Fruit fly (Drosophila melanogaster) whole organism, embryonic: ENCODE measurements around the gene NdufA3.

Experiments used
- ATbp ChIP-seq: fragments of 200-800 bp; sonication (Bioruptor generic); optimal IDR thresholded peaks from 2 replicates; lab custom pipeline; 2017; ENCODE audit warnings: missing biosample characterization, mild to moderate bottlenecking, missing genetic modification characterization, missing genetic modification reagents
- Atf3 ChIP-seq: fragments of 200-800 bp; sonication (Bioruptor generic); optimal IDR thresholded peaks from 3 replicates; lab custom pipeline; 2016; ENCODE audit warnings: missing biosample characterization, missing genetic modification characterization
- CG10147 ChIP-seq: fragments of 200-800 bp; sonication (Bioruptor generic); optimal IDR thresholded peaks from 2 replicates; lab custom pipeline; 2019; ENCODE audit warnings: missing biosample characterization, mild to moderate bottlenecking, missing genetic modification characterization, moderate library complexity
- CG10267 ChIP-seq: fragments of 200-800 bp; sonication (Bioruptor generic); optimal IDR thresholded peaks from 2 replicates; lab custom pipeline; 2018; ENCODE audit warnings: missing biosample characterization, mild to moderate bottlenecking, missing genetic modification characterization, moderate library complexity
- CG11456 ChIP-seq: fragments of 200-800 bp; sonication (Bioruptor generic); IDR thresholded peaks from 3 replicates; pipeline ENCODE4 v1.3.6; 2022; ENCODE audit warnings: missing biosample characterization, missing genetic modification characterization
- CG12659 ChIP-seq: fragments of 200-800 bp; sonication (Bioruptor generic); optimal IDR thresholded peaks from 3 replicates; lab custom pipeline; 2017; ENCODE audit warnings: mild to moderate bottlenecking, missing biosample characterization, missing genetic modification reagents, missing genetic modification characterization
- CG13287 ChIP-seq: fragments of 200-800 bp; sonication (Bioruptor generic); IDR thresholded peaks from 2 replicates; pipeline ENCODE4 v1.3.6; 2022; ENCODE audit warnings: missing biosample characterization, missing genetic modification characterization; ENCODE audit not compliant: partially characterized antibody
- CG13624 ChIP-seq: fragments of 200-800 bp; sonication (Bioruptor generic); optimal IDR thresholded peaks from 2 replicates; lab custom pipeline; 2016; ENCODE audit warnings: missing biosample characterization, missing genetic modification characterization
- CG14710 ChIP-seq: fragments of 200-800 bp; sonication (Bioruptor generic); optimal IDR thresholded peaks from 3 replicates; lab custom pipeline; 2019; ENCODE audit warnings: missing biosample characterization, mild to moderate bottlenecking, missing genetic modification characterization, moderate library complexity
- CG18599 ChIP-seq: fragments of 200-800 bp; sonication (Bioruptor generic); optimal IDR thresholded peaks from 3 replicates; lab custom pipeline; 2017; ENCODE audit warnings: missing biosample characterization, missing genetic modification characterization, mild to moderate bottlenecking, moderate library complexity, missing genetic modification reagents
- CG2116 ChIP-seq: fragments of 200-800 bp; sonication (Bioruptor generic); optimal IDR thresholded peaks from 3 replicates; lab custom pipeline; 2018; ENCODE audit warnings: missing biosample characterization, mild to moderate bottlenecking, missing genetic modification characterization
- CG2678 ChIP-seq: fragments of 200-800 bp; sonication (Bioruptor generic); optimal IDR thresholded peaks from 3 replicates; lab custom pipeline; 2019; ENCODE audit warnings: missing biosample characterization, mild to moderate bottlenecking, missing genetic modification characterization, moderate library complexity
- CG32767 ChIP-seq: fragments of 200-800 bp; sonication (Bioruptor generic); IDR thresholded peaks from 2 replicates; pipeline ENCODE4 v1.3.6; 2022; ENCODE audit warnings: missing biosample characterization, missing genetic modification characterization
- CG34224 ChIP-seq: fragments of 200-800 bp; sonication (Bioruptor generic); IDR thresholded peaks from 3 replicates; pipeline ENCODE4 v1.3.6; 2022; ENCODE audit warnings: missing biosample characterization, missing genetic modification characterization; ENCODE audit not compliant: partially characterized antibody
- CG3995 ChIP-seq: fragments of 200-800 bp; sonication (Bioruptor generic); optimal IDR thresholded peaks from 3 replicates; lab custom pipeline; 2016; ENCODE audit warnings: missing biosample characterization, missing genetic modification characterization
- CG4282 ChIP-seq: fragments of 200-800 bp; sonication (Bioruptor generic); optimal IDR thresholded peaks from 2 replicates; lab custom pipeline; 2016; ENCODE audit warnings: missing biosample characterization, missing genetic modification characterization
- CG4360 ChIP-seq: fragments of 200-800 bp; sonication (Bioruptor generic); IDR thresholded peaks from 2 replicates; pipeline ENCODE4 v1.3.6; 2022; ENCODE audit warnings: missing biosample characterization, missing genetic modification characterization
- CG4707 ChIP-seq: fragments of 200-800 bp; sonication (Bioruptor generic); optimal IDR thresholded peaks from 2 replicates; lab custom pipeline; 2018; ENCODE audit warnings: missing biosample characterization, mild to moderate bottlenecking, missing genetic modification characterization, moderate library complexity
- CG4854 ChIP-seq: fragments of 200-800 bp; sonication (Bioruptor generic); optimal IDR thresholded peaks from 2 replicates; lab custom pipeline; 2016; ENCODE audit warnings: missing biosample characterization, missing genetic modification characterization, inconsistent platforms
- CG5245 ChIP-seq: fragments of 200-800 bp; sonication (Bioruptor generic); optimal IDR thresholded peaks from 3 replicates; lab custom pipeline; 2016; ENCODE audit warnings: missing biosample characterization, missing genetic modification characterization
- CG7357 ChIP-seq: fragments of 200-800 bp; sonication (Bioruptor generic); IDR thresholded peaks from 3 replicates; pipeline ENCODE4 v1.3.6; 2022; ENCODE audit warnings: missing biosample characterization, missing genetic modification characterization
- CG7928 ChIP-seq: fragments of 200-800 bp; sonication (Bioruptor generic); optimal IDR thresholded peaks from 2 replicates; lab custom pipeline; 2017; ENCODE audit warnings: missing biosample characterization, mild to moderate bottlenecking, missing genetic modification characterization
- CG8290 ChIP-seq, 3 experiments: fragments of 200-800 bp; sonication (Bioruptor generic); optimal IDR thresholded peaks; 2 replicates each; lab custom pipeline; 2016 to 2019; ENCODE audit warnings: missing biosample characterization in 3 of 3, missing genetic modification characterization in 3 of 3, mild to moderate bottlenecking in 2 of 3, moderate library complexity in 1 of 3
- Dad ChIP-seq: fragments of 200-800 bp; sonication (Bioruptor generic); optimal IDR thresholded peaks from 3 replicates; lab custom pipeline; 2016; ENCODE audit warnings: missing biosample characterization, missing genetic modification characterization
- Dp ChIP-seq: fragments of 200-800 bp; sonication (Bioruptor generic); optimal IDR thresholded peaks from 2 replicates; lab custom pipeline; 2018; ENCODE audit warnings: missing biosample characterization, mild to moderate bottlenecking, missing genetic modification characterization, moderate library complexity
- Ets97D ChIP-seq: fragments of 200-800 bp; sonication (Bioruptor generic); optimal IDR thresholded peaks from 3 replicates; lab custom pipeline; 2016; ENCODE audit warnings: missing biosample characterization, missing genetic modification characterization
- HHEX ChIP-seq: fragments of 200-800 bp; sonication (Bioruptor generic); optimal IDR thresholded peaks from 3 replicates; lab custom pipeline; 2017; ENCODE audit warnings: missing biosample characterization, mild to moderate bottlenecking, missing genetic modification characterization, missing genetic modification reagents
- HLH4C ChIP-seq: fragments of 200-800 bp; sonication (Bioruptor generic); IDR thresholded peaks from 3 replicates; pipeline ENCODE4 v1.3.6; 2022; ENCODE audit warnings: missing biosample characterization, missing genetic modification characterization; ENCODE audit not compliant: partially characterized antibody
- Lpt ChIP-seq: fragments of >200 bp; optimal IDR thresholded peaks from 2 replicates; lab custom pipeline; 2018; ENCODE audit warnings: missing biosample characterization, missing genetic modification characterization
- Mad ChIP-seq: fragments of 200-800 bp; sonication (Bioruptor generic); optimal IDR thresholded peaks from 2 replicates; lab custom pipeline; 2016; ENCODE audit warnings: missing biosample characterization, missing genetic modification characterization
- Tbp ChIP-seq: fragments of >200 bp; optimal IDR thresholded peaks from 2 replicates; lab custom pipeline; 2018; ENCODE audit warnings: missing biosample characterization, missing genetic modification characterization
- Xbp1 ChIP-seq: fragments of 200-800 bp; sonication (Bioruptor generic); optimal IDR thresholded peaks from 3 replicates; lab custom pipeline; 2016; ENCODE audit warnings: missing biosample characterization, mild to moderate bottlenecking, missing genetic modification characterization
- bowl ChIP-seq: fragments of 200-800 bp; sonication (Bioruptor generic); IDR thresholded peaks from 2 replicates; pipeline ENCODE4 v1.3.6; 2022; ENCODE audit warnings: missing biosample characterization, missing genetic modification characterization
- caup ChIP-seq: fragments of 200-800 bp; sonication (Bioruptor generic); optimal IDR thresholded peaks from 3 replicates; lab custom pipeline; 2017; ENCODE audit warnings: missing biosample characterization, mild to moderate bottlenecking, missing genetic modification characterization, moderate library complexity; ENCODE audit not compliant: severe bottlenecking
- ems ChIP-seq: fragments of 200-800 bp; sonication (Bioruptor generic); optimal IDR thresholded peaks from 3 replicates; lab custom pipeline; 2016; ENCODE audit warnings: missing biosample characterization, missing genetic modification characterization
- esg ChIP-seq: fragments of 200-800 bp; sonication (Bioruptor generic); conservative IDR thresholded peaks from 2 replicates; pipeline ENCODE4 v1.3.6; 2022; ENCODE audit warnings: missing biosample characterization, missing genetic modification characterization
- fu2 ChIP-seq: fragments of 200-800 bp; sonication (Bioruptor generic); optimal IDR thresholded peaks from 2 replicates; lab custom pipeline; 2016; ENCODE audit warnings: missing biosample characterization, missing genetic modification characterization
- gfzf ChIP-seq: fragments of 200-800 bp; sonication (Bioruptor generic); optimal IDR thresholded peaks from 2 replicates; lab custom pipeline; 2016; ENCODE audit warnings: missing biosample characterization, mild to moderate bottlenecking, missing genetic modification characterization, moderate library complexity
- hbn ChIP-seq: fragments of 200-800 bp; sonication (Bioruptor generic); IDR thresholded peaks from 2 replicates; pipeline ENCODE4 v1.3.6; 2022; ENCODE audit warnings: missing biosample characterization, missing genetic modification characterization; ENCODE audit not compliant: partially characterized antibody
- lilli ChIP-seq: fragments of 200-800 bp; sonication (Bioruptor generic); optimal IDR thresholded peaks from 3 replicates; lab custom pipeline; 2016; ENCODE audit warnings: missing biosample characterization, missing genetic modification characterization
- luna ChIP-seq: fragments of 200-800 bp; sonication (Bioruptor generic); optimal IDR thresholded peaks from 2 replicates; lab custom pipeline; 2016; ENCODE audit warnings: missing biosample characterization, missing genetic modification characterization
- mirr ChIP-seq: fragments of 200-800 bp; sonication (Bioruptor generic); optimal IDR thresholded peaks from 3 replicates; lab custom pipeline; 2018; ENCODE audit warnings: missing biosample characterization, mild to moderate bottlenecking, missing genetic modification characterization
- org-1 ChIP-seq: fragments of 200-800 bp; sonication (Bioruptor generic); optimal IDR thresholded peaks from 2 replicates; lab custom pipeline; 2017; ENCODE audit warnings: missing biosample characterization, missing genetic modification characterization
- sob ChIP-seq: fragments of 200-800 bp; sonication (Bioruptor generic); IDR thresholded peaks from 2 replicates; pipeline ENCODE4 v1.3.6; 2022; ENCODE audit warnings: missing biosample characterization, missing genetic modification characterization
- stwl ChIP-seq: fragments of 200-800 bp; sonication (Bioruptor generic); optimal IDR thresholded peaks from 3 replicates; lab custom pipeline; 2018; ENCODE audit warnings: missing biosample characterization, mild to moderate bottlenecking, missing genetic modification characterization, moderate library complexity
- twi ChIP-seq: fragments of 200-800 bp; optimal IDR thresholded peaks from 2 replicates; lab custom pipeline; 2019; ENCODE audit warnings: missing biosample characterization, mild to moderate bottlenecking, missing genetic modification characterization, moderate library complexity
- unc-4 ChIP-seq: fragments of 200-800 bp; sonication (Bioruptor generic); IDR thresholded peaks from 2 replicates; pipeline ENCODE4 v1.3.6; 2022; ENCODE audit warnings: missing biosample characterization, missing genetic modification characterization; ENCODE audit not compliant: partially characterized antibody
- zen ChIP-seq: fragments of 200-800 bp; sonication (Bioruptor generic); optimal IDR thresholded peaks from 3 replicates; lab custom pipeline; 2018; ENCODE audit warnings: missing biosample characterization, mild to moderate bottlenecking, missing genetic modification characterization, moderate library complexity
- zf30C ChIP-seq: fragments of 200-800 bp; sonication (Bioruptor generic); optimal IDR thresholded peaks from 3 replicates; lab custom pipeline; 2018; ENCODE audit warnings: missing biosample characterization, mild to moderate bottlenecking, missing genetic modification characterization

The NdufA3 gene

DNA sequence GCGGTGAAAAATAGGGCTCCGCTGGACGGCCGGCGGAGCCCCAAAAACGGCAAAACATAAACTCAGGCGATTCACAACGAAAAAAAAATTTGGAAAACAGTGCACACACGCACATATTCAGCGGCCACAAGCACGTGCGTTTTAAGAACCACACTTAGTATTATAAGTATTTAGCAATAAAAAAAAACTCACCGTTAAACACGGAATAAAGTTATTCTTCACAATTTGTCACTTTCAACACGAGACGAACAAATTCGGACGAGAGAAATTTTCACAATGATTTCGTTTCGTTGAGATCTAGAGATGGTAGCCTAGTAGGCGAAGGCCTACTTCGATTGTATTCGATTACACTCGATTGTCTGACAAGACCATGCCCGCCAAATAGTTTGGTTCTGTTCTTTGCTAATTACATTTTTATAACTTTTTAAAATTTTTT lies 3.4 kb downstream of the NdufA3 start, which contains the start of gene His3.3B (continued):
- TF ChIP-seq CG34224 (GFP tag; lab: Robert Waterston, UW) (0 out of 3 replicates have a peak, but pooled peaks have one; percentile 10), CG18599 (GFP tag; lab: Kevin White, UChicago) (peak; percentile 38), lilli (GFP tag; lab: Kevin White, UChicago) (peak; percentile 22), CG10267 (tag; lab: Kevin White, UChicago) (peak; percentile 47), ems (no peak), Lpt (GFP tag; lab: Kevin White, UChicago) (no peak), sob (GFP tag; lab: Robert Waterston, UW) (no peak), CG2678 (tag; lab: Kevin White, UChicago) (peak; percentile 20), Ets97D (peak; percentile 15), Dp (GFP tag; lab: Kevin White, UChicago) (peak; percentile 81), org-1 (no peak), caup (peak; percentile 0), hbn (GFP tag; lab: Robert Waterston, UW) (0 out of 2 replicates have a peak, but pooled peaks have one; percentile 24), CG5245 (GFP tag; lab: Kevin White, UChicago) (no peak), CG13287 (GFP tag; lab: Robert Waterston, UW) (peak; percentile 61), Xbp1 (GFP tag; lab: Kevin White, UChicago) (peak; percentile 7), Atf3 (GFP tag; lab: Kevin White, UChicago) (no peak), CG8290 (GFP tag; optimal IDR thresholded peaks at IDR 0.05; lab: Kevin White, UChicago) (no peak), CG8290 (tag; optimal IDR thresholded peaks at IDR 0.05; lab: Kevin White, UChicago) (peak in 1 of 2 experiments; percentile 48), CG10147 (GFP tag; lab: Kevin White, UChicago) (no peak), Dad (GFP tag; lab: Kevin White, UChicago) (peak; percentile 1), Mad (no peak), HHEX (GFP tag; lab: Kevin White, UChicago) (no peak), unc-4 (GFP tag; lab: Robert Waterston, UW) (peak; percentile 48), twi (tag; lab: Kevin White, UChicago) (no peak), CG4854 (peak; percentile 5), fu2 (GFP tag; lab: Kevin White, UChicago) (peak; percentile 80), esg (GFP tag; lab: Robert Waterston, UW) (no peak), mirr (peak; percentile 21), Tbp (no peak), CG2116 (peak; percentile 73), CG4360 (GFP tag; lab: Robert Waterston, UW) (no peak), CG13624 (peak; percentile 1), CG4282 (peak; percentile 33), stwl (tag; lab: Kevin White, UChicago) (peak; percentile 40), CG7357 (GFP tag; lab: Robert Waterston, UW) (no peak), CG32767 (peak; percentile 35; the same call in 1 of the 2 replicates), gfzf (GFP tag; lab: Kevin White, UChicago) (peak; percentile 53), CG3995 (GFP tag; lab: Kevin White, UChicago) (peak; percentile 4), CG12659 (GFP tag; lab: Kevin White, UChicago) (peak; percentile 78), bowl (GFP tag; lab: Robert Waterston, UW) (peak; percentile 38; the same call in 1 of the 2 replicates), ATbp (no peak), CG14710 (peak; percentile 42), CG7928 (GFP tag; lab: Kevin White, UChicago) (peak; percentile 3), luna (GFP tag; lab: Kevin White, UChicago) (no peak), zen (tag; lab: Kevin White, UChicago) (no peak), CG11456 (GFP tag; lab: Robert Waterston, UW) (no peak), zf30C (GFP tag; lab: Kevin White, UChicago) (peak; percentile 13), CG4707 (peak; percentile 4), HLH4C (0 out of 3 replicates have a peak, but pooled peaks have one; percentile 36)
